Worm (Caenorhabditis elegans) whole organism, young adult: ENCODE data around the gene pho-6.

ENCODE experiments used
- B0019.2 ChIP-seq: fragments of 200-800 bp; sonication (Bioruptor generic); conservative IDR thresholded peaks from 2 replicates; pipeline ENCODE4 v1.3.6; 2022; ENCODE audit warnings: missing genetic modification reagents, missing genetic modification characterization, missing compliant biosample characterization
- B0035.1 ChIP-seq: sonication (generic microtip); optimal IDR thresholded peaks from 2 replicates; lab custom pipeline; 2016; ENCODE audit warnings: missing genetic modification characterization, mild to moderate bottlenecking, missing compliant biosample characterization, missing genotype, missing genetic modification reagents
- F37B4.10 ChIP-seq: fragments of 200-800 bp; sonication (Bioruptor generic); IDR thresholded peaks from 2 replicates; pipeline ENCODE4 v1.3.6; 2022; ENCODE audit warnings: missing genetic modification characterization, missing compliant biosample characterization
- F39B2.1 ChIP-seq: fragments of 200-800 bp; sonication (Bioruptor generic); IDR thresholded peaks from 2 replicates; pipeline ENCODE4 v1.3.6; 2022; ENCODE audit warnings: missing genetic modification reagents, missing genetic modification characterization, missing compliant biosample characterization
- F49E8.2 ChIP-seq: sonication (generic microtip); optimal IDR thresholded peaks from 3 replicates; lab custom pipeline; 2017; ENCODE audit warnings: missing genetic modification characterization, mild to moderate bottlenecking, missing compliant biosample characterization, antibody characterized with exemption, moderate library complexity; ENCODE audit not compliant: insufficient read depth
- K12H6.12 ChIP-seq: fragments of 200-800 bp; sonication (Bioruptor generic); optimal IDR thresholded peaks from 2 replicates; lab custom pipeline; 2018; ENCODE audit warnings: mild to moderate bottlenecking, missing genetic modification characterization, missing compliant biosample characterization
- Y56A3A.18 ChIP-seq: fragments of 200-800 bp; sonication (Bioruptor generic); IDR thresholded peaks from 2 replicates; pipeline ENCODE4 v1.3.6; 2022; ENCODE audit warnings: missing genetic modification reagents, missing genetic modification characterization, missing compliant biosample characterization
- ama-1 ChIP-seq, 3 experiments: fragments of 150-350 bp in 1 of 3; sonication (generic microtip) in 2 of 3; optimal IDR thresholded peaks; 2 replicates each; lab custom pipeline; 2014 to 2018; ENCODE audit warnings: missing biosample characterization in 2 of 3, missing genetic modification characterization in 2 of 3, missing genetic modification reagents in 2 of 3
- bed-2 ChIP-seq: fragments of 200-800 bp; sonication (Bioruptor generic); IDR thresholded peaks from 2 replicates; pipeline ENCODE4 v1.3.6; 2022; ENCODE audit warnings: missing genetic modification reagents, missing genetic modification characterization, missing compliant biosample characterization
- ceh-79 ChIP-seq: sonication (generic microtip); optimal IDR thresholded peaks from 2 replicates; lab custom pipeline; 2017; ENCODE audit warnings: mild to moderate bottlenecking, missing genetic modification characterization, missing compliant biosample characterization
- die-1 ChIP-seq: sonication (generic microtip); optimal IDR thresholded peaks from 2 replicates; lab custom pipeline; 2016; ENCODE audit warnings: missing genotype, mild to moderate bottlenecking, missing genetic modification characterization, missing compliant biosample characterization
- dpff-1 ChIP-seq: sonication (generic microtip); optimal IDR thresholded peaks from 2 replicates; lab custom pipeline; 2017; ENCODE audit warnings: mild to moderate bottlenecking, missing genetic modification characterization, missing compliant biosample characterization
- efl-1 ChIP-seq: fragments of 150-350 bp; optimal IDR thresholded peaks from 2 replicates; lab custom pipeline; 2014; ENCODE audit warnings: missing biosample characterization, missing genetic modification reagents, missing genetic modification characterization
- egl-44 ChIP-seq: fragments of 200-800 bp; sonication (Bioruptor generic); IDR thresholded peaks from 2 replicates; pipeline ENCODE4 v1.3.6; 2022; ENCODE audit warnings: missing genetic modification reagents, missing genetic modification characterization, missing compliant biosample characterization
- fkh-3 ChIP-seq: sonication (generic microtip); optimal IDR thresholded peaks from 2 replicates; lab custom pipeline; 2016; ENCODE audit warnings: mild to moderate bottlenecking, missing genetic modification characterization, missing compliant biosample characterization
- him-1 ChIP-seq: sonication (generic microtip); optimal IDR thresholded peaks from 2 replicates; lab custom pipeline; 2016; ENCODE audit warnings: missing genotype, missing genetic modification reagents, missing genetic modification characterization, missing compliant biosample characterization
- hlh-26 ChIP-seq: fragments of 200-800 bp; sonication (Bioruptor generic); conservative IDR thresholded peaks from 2 replicates; pipeline ENCODE4 v1.3.6; 2022; ENCODE audit warnings: missing genetic modification reagents, missing genetic modification characterization, missing compliant biosample characterization
- lin-40 ChIP-seq: sonication (generic microtip); optimal IDR thresholded peaks from 2 replicates; lab custom pipeline; 2016; ENCODE audit warnings: missing genetic modification characterization, mild to moderate bottlenecking, missing compliant biosample characterization, missing genotype, missing genetic modification reagents
- madf-10 ChIP-seq: sonication (generic microtip); optimal IDR thresholded peaks from 2 replicates; lab custom pipeline; 2016; ENCODE audit warnings: mild to moderate bottlenecking, missing genetic modification characterization, missing compliant biosample characterization
- madf-6 ChIP-seq: fragments of 200-800 bp; sonication (Bioruptor generic); IDR thresholded peaks from 2 replicates; pipeline ENCODE4 v1.3.6; 2022; ENCODE audit warnings: missing genetic modification reagents, missing genetic modification characterization, missing compliant biosample characterization
- nfya-1 ChIP-seq: sonication (generic microtip); optimal IDR thresholded peaks from 2 replicates; lab custom pipeline; 2017; ENCODE audit warnings: antibody characterized with exemption, missing compliant biosample characterization, missing genetic modification characterization, borderline replicate concordance; ENCODE audit not compliant: insufficient read depth
- nhr-27 ChIP-seq: fragments of 200-800 bp; sonication (Bioruptor generic); optimal IDR thresholded peaks from 2 replicates; lab custom pipeline; 2018; ENCODE audit warnings: mild to moderate bottlenecking, missing genetic modification characterization, moderate library complexity, missing compliant biosample characterization
- repo-1 ChIP-seq: sonication (generic microtip); optimal IDR thresholded peaks from 2 replicates; lab custom pipeline; 2017; ENCODE audit warnings: mild to moderate bottlenecking, missing genetic modification characterization, missing compliant biosample characterization
- snpc-3.4 ChIP-seq: sonication (generic microtip); optimal IDR thresholded peaks from 2 replicates; lab custom pipeline; 2017; ENCODE audit warnings: missing genetic modification characterization, mild to moderate bottlenecking, missing compliant biosample characterization, antibody characterized with exemption, moderate library complexity, missing genotype, missing genetic modification reagents
- snpc-4 ChIP-seq, 5 experiments: fragments of 150-350 bp in 1 of 5; sonication (generic microtip) in 4 of 5; optimal IDR thresholded peaks; 2 replicates each; lab custom pipeline; 2014 to 2018; ENCODE audit warnings: missing genetic modification characterization in 5 of 5, missing biosample characterization in 3 of 5, antibody characterized with exemption in 2 of 5, mild to moderate bottlenecking in 2 of 5, missing compliant biosample characterization in 2 of 5, missing genotype in 2 of 5, moderate library complexity in 2 of 5, missing genetic modification reagents in 1 of 5
- tbp1 ChIP-seq: fragments of 200-800 bp; sonication (Bioruptor generic); optimal IDR thresholded peaks from 2 replicates; lab custom pipeline; 2018; ENCODE audit warnings: mild to moderate bottlenecking, missing genetic modification characterization, missing compliant biosample characterization
- tbx-9 ChIP-seq: sonication (generic microtip); optimal IDR thresholded peaks from 2 replicates; lab custom pipeline; 2016; ENCODE audit warnings: borderline replicate concordance, missing genetic modification characterization, inconsistent platforms, missing compliant biosample characterization
- tlf-1 ChIP-seq: fragments of 200-800 bp; sonication (Bioruptor generic); optimal IDR thresholded peaks from 2 replicates; lab custom pipeline; 2018; ENCODE audit warnings: mild to moderate bottlenecking, missing genetic modification characterization, missing compliant biosample characterization
- xnd-1 ChIP-seq: sonication (generic microtip); optimal IDR thresholded peaks from 2 replicates; lab custom pipeline; 2016; ENCODE audit warnings: missing genotype, missing genetic modification reagents, missing genetic modification characterization, missing compliant biosample characterization
- ztf-25 ChIP-seq: fragments of 200-800 bp; sonication (Bioruptor generic); IDR thresholded peaks from 2 replicates; pipeline ENCODE4 v1.3.6; 2022; ENCODE audit warnings: missing genetic modification reagents, missing genetic modification characterization, missing compliant biosample characterization
- ztf-28 ChIP-seq: fragments of 200-800 bp; sonication (Bioruptor generic); IDR thresholded peaks from 2 replicates; pipeline ENCODE4 v1.3.6; 2022; ENCODE audit warnings: missing genetic modification reagents, missing genetic modification characterization, missing compliant biosample characterization
- ztf-6 ChIP-seq: fragments of 200-800 bp; sonication (Bioruptor generic); IDR thresholded peaks from 2 replicates; pipeline ENCODE4 v1.3.6; 2022; ENCODE audit warnings: missing genetic modification reagents, missing genetic modification characterization, missing compliant biosample characterization

The pho-6 gene

ce11 chrV:8413432-8414021 is 19.3 kb upstream of the pho-6 start, which contains the start of gene vha-18 (continued):
- TF ChIP-seq madf-10 (no peak), tlf-1 (GFP tag; lab: Kevin White, UChicago) (peak; percentile 90), ceh-79 (tag; lab: Kevin White, UChicago) (no peak)

- TF ChIP-seq tbp1 (GFP tag; lab: Kevin White, UChicago) (no peak), ztf-6 (GFP tag; lab: Robert Waterston, UW) (no peak), ztf-28 (GFP tag; lab: Robert Waterston, UW) (no peak), B0019.2 (GFP tag; lab: Robert Waterston, UW) (no peak), Y56A3A.18 (GFP tag; lab: Robert Waterston, UW) (no peak)
Observed at ce11 chrV:8410406-8410805, 16.1 kb upstream of the pho-6 start, which contains the start of gene F52E1.2. F52E1.2 (plus strand) TSS chrV:8410595.

- no peak for TF ChIP-seq ama-1 (optimal IDR thresholded peaks at IDR 0.05; lab: Kevin White, UChicago)
- no peak for TF ChIP-seq ama-1 (GFP tag; optimal IDR thresholded peaks at IDR 0.05; lab: Kevin White, UChicago)
- TF ChIP-seq ztf-25, result no peak
- no peak for TF ChIP-seq tbx-9 (tag; lab: Kevin White, UChicago)
Observed at ce11 chrV:8409594-8409993, 15.3 kb upstream of the pho-6 start.

DNA sequence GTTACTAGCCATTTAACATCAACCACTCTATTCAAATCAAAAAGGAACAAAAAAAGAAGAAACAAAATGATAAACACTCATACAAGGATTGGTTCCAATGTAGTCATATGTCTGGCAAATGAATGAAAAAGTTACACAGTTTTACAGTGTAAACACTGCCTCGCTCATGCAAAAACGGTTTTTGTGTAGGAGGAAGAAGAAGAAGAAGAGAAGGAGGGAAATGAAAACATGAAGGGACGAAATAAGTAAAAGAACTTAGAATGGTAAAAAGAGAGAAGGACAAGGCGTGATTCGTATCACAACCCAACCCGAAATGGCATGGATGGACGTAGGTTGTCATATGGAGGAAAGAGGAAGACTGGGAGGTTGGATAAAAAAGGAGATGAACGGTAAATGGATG is 12.7 kb upstream of the pho-6 start:
- no peak for TF ChIP-seq him-1 (tag; lab: Kevin White, UChicago)
- TF ChIP-seq B0035.1 (tag; lab: Kevin White, UChicago), result no peak
- no peak for TF ChIP-seq nfya-1 (tag; lab: Kevin White, UChicago)
- TF ChIP-seq F49E8.2 (tag; lab: Kevin White, UChicago), result no peak
- peak; percentile 2 for TF ChIP-seq lin-40
- TF ChIP-seq die-1, result no peak

DNA sequence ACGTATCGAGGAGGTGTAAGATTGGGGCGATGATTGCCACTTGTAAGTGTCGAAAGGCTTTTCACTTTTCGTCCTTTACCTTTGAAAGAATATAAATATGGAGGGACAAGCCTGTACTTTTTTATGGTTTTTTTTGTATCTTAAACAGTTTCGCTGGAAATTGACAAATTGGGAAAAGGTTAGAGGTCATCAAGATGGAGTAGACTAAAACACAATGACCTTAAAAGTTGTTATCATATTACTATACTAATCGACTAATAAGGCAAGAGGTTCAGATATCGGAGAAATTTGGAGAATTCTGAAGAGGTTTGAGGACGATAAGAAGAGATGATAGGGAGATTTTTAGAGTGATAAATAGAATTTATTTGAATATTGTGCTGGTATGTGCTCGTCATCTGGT is 11.9 kb upstream of the pho-6 start:
- TF ChIP-seq madf-6 (GFP tag; lab: Robert Waterston, UW) (no peak), xnd-1 (tag; lab: Kevin White, UChicago) (no peak), F37B4.10 (GFP tag; lab: Robert Waterston, UW) (no peak), snpc-3.4 (tag; lab: Kevin White, UChicago) (no peak), fkh-3 (tag; lab: Kevin White, UChicago) (no peak), efl-1 (no peak), ztf-6 (GFP tag; lab: Robert Waterston, UW) (no peak), bed-2 (no peak), hlh-26 (GFP tag; lab: Robert Waterston, UW) (no peak)

- no peak for TF ChIP-seq egl-44
- TF ChIP-seq K12H6.12 (tag; lab: Kevin White, UChicago), result no peak
- no peak for TF ChIP-seq nhr-27
- no peak for TF ChIP-seq repo-1 (tag; lab: Kevin White, UChicago)
- no peak for TF ChIP-seq dpff-1
- TF ChIP-seq F39B2.1, result no peak
- no peak for TF ChIP-seq snpc-4 (GFP tag; optimal IDR thresholded peaks at IDR 0.05; lab: Kevin White, UChicago)
- no peak for TF ChIP-seq snpc-4 (tag; optimal IDR thresholded peaks at IDR 0.05; lab: Kevin White, UChicago)
- TF ChIP-seq fkh-3 (tag; lab: Kevin White, UChicago), result no peak
Observed at ce11 chrV:8404339-8404738, 10.1 kb upstream of the pho-6 start.
